Fruit fly (Drosophila melanogaster): Measurements from ENCODE around the gene CG7483.

- TF ChIP-seq OdsH (GFP tag; optimal IDR thresholded peaks at IDR 0.05) (no peak), psq (GFP tag; optimal IDR thresholded peaks at IDR 0.05) (no peak), dl (GFP tag; optimal IDR thresholded peaks at IDR 0.05; ENCODE audit: insufficient read depth in 1 of 2, partially characterized antibody in 2 of 2) (no peak)
Observed at dm6 chr3R:8357372-8357992, 44.5 kb downstream of the CG7483 start.
